Worm (Caenorhabditis elegans) whole organism, L4 larva: ENCODE data around the gene ddl-1.

ENCODE experiments used
- F49E8.2 ChIP-seq: sonication (generic microtip); optimal IDR thresholded peaks from 2 replicates; lab custom pipeline; 2016; ENCODE audit warnings: missing compliant biosample characterization, mild to moderate bottlenecking, missing genetic modification characterization, borderline replicate concordance
- Y105C5A.15 ChIP-seq: fragments of 200-800 bp; sonication (Bioruptor generic); IDR thresholded peaks from 2 replicates; pipeline ENCODE4 v1.3.6; 2022; ENCODE audit warnings: missing genetic modification characterization, missing compliant biosample characterization
- Y48G9A.11 ChIP-seq: fragments of 200-800 bp; sonication (Bioruptor generic); IDR thresholded peaks from 2 replicates; pipeline ENCODE4 v1.3.6; 2022; ENCODE audit warnings: missing genetic modification reagents, missing genetic modification characterization, missing compliant biosample characterization
- Y5F2A.4 ChIP-seq: fragments of 200-800 bp; sonication (Bioruptor generic); optimal IDR thresholded peaks from 2 replicates; lab custom pipeline; 2018; ENCODE audit warnings: mild to moderate bottlenecking, missing genetic modification characterization, missing compliant biosample characterization
- aha-1 ChIP-seq: fragments of 150-350 bp; peaks from one replicate; lab custom pipeline; 2014; ENCODE audit warnings: missing biosample characterization, missing genetic modification characterization
- attf-4 ChIP-seq: sonication (generic microtip); optimal IDR thresholded peaks from 3 replicates; lab custom pipeline; 2017; ENCODE audit warnings: missing biosample characterization, missing genetic modification characterization
- ceh-28 ChIP-seq: fragments of 150-350 bp; optimal IDR thresholded peaks from 2 replicates; lab custom pipeline; 2014; ENCODE audit warnings: missing biosample characterization, missing genetic modification reagents, missing genetic modification characterization
- ceh-32 ChIP-seq: sonication (generic microtip); optimal IDR thresholded peaks from 2 replicates; lab custom pipeline; 2016; ENCODE audit warnings: mild to moderate bottlenecking, missing genetic modification characterization, missing compliant biosample characterization; ENCODE audit not compliant: poor library complexity
- ceh-82 ChIP-seq: sonication (generic microtip); optimal IDR thresholded peaks from 2 replicates; lab custom pipeline; 2017; ENCODE audit warnings: missing biosample characterization, missing genetic modification characterization
- ces-1 ChIP-seq: fragments of 150-350 bp; sonication (generic microtip); optimal IDR thresholded peaks from 4 replicates; lab custom pipeline; 2014; ENCODE audit warnings: missing biosample characterization, missing genetic modification reagents, missing genetic modification characterization
- ctbp-1 ChIP-seq: fragments of 200-800 bp; sonication (Bioruptor generic); IDR thresholded peaks from 2 replicates; pipeline ENCODE4 v1.3.6; 2022; ENCODE audit warnings: missing genetic modification reagents, missing genetic modification characterization, missing compliant biosample characterization
- daf-8 ChIP-seq: fragments of 200-800 bp; sonication (Bioruptor generic); IDR thresholded peaks from 2 replicates; pipeline ENCODE4 v1.3.6; 2022; ENCODE audit warnings: missing genetic modification characterization, missing compliant biosample characterization
- dmd-6 ChIP-seq: fragments of 200-800 bp; sonication (Bioruptor generic); IDR thresholded peaks from 2 replicates; pipeline ENCODE4 v1.3.6; 2022; ENCODE audit warnings: missing genetic modification reagents, missing genetic modification characterization, missing compliant biosample characterization
- dpl-1 ChIP-seq: fragments of 150-350 bp; optimal IDR thresholded peaks from 2 replicates; lab custom pipeline; 2014; ENCODE audit warnings: missing biosample characterization, missing genetic modification reagents, missing genetic modification characterization
- egl-27 ChIP-seq: sonication (generic microtip); optimal IDR thresholded peaks from 3 replicates; lab custom pipeline; 2017; ENCODE audit warnings: missing biosample characterization, missing genetic modification reagents, missing genetic modification characterization
- egl-43 ChIP-seq: fragments of 200-800 bp; sonication (Bioruptor generic); IDR thresholded peaks from 2 replicates; pipeline ENCODE4 v1.3.6; 2022; ENCODE audit warnings: missing genetic modification reagents, missing genetic modification characterization, missing compliant biosample characterization
- gei-8 ChIP-seq: fragments of 200-800 bp; sonication (Bioruptor generic); optimal IDR thresholded peaks from 2 replicates; lab custom pipeline; 2018; ENCODE audit warnings: mild to moderate bottlenecking, missing genetic modification characterization, missing compliant biosample characterization
- hlh-11 ChIP-seq: fragments of 200-800 bp; sonication (Bioruptor generic); optimal IDR thresholded peaks from 2 replicates; lab custom pipeline; 2018; ENCODE audit warnings: mild to moderate bottlenecking, missing genetic modification characterization, missing compliant biosample characterization
- hmg-1.1 ChIP-seq: fragments of 200-800 bp; sonication (Bioruptor generic); IDR thresholded peaks from 2 replicates; pipeline ENCODE4 v1.3.6; 2022; ENCODE audit warnings: missing genetic modification reagents, missing genetic modification characterization, missing compliant biosample characterization
- lim-7 ChIP-seq: fragments of 200-800 bp; sonication (Bioruptor generic); IDR thresholded peaks from 2 replicates; pipeline ENCODE4 v1.3.6; 2022; ENCODE audit warnings: missing genetic modification characterization, missing compliant biosample characterization
- lin-38 ChIP-seq: fragments of 200-800 bp; sonication (Bioruptor generic); IDR thresholded peaks from 2 replicates; pipeline ENCODE4 v1.3.6; 2022; ENCODE audit warnings: missing genetic modification reagents, missing genetic modification characterization, missing compliant biosample characterization
- lin-39 ChIP-seq: fragments of 150-350 bp; optimal IDR thresholded peaks from 2 replicates; lab custom pipeline; 2014; ENCODE audit warnings: missing biosample characterization, missing genetic modification reagents, missing genetic modification characterization
- mxl-3 ChIP-seq: fragments of 200-800 bp; sonication (Bioruptor generic); optimal IDR thresholded peaks from 2 replicates; lab custom pipeline; 2018; ENCODE audit warnings: mild to moderate bottlenecking, missing genetic modification characterization, missing compliant biosample characterization
- nhr-10 ChIP-seq: fragments of 150-350 bp; optimal IDR thresholded peaks from 2 replicates; lab custom pipeline; 2014; ENCODE audit warnings: missing biosample characterization, missing genetic modification characterization
- nhr-102 ChIP-seq: sonication (generic microtip); optimal IDR thresholded peaks from 2 replicates; lab custom pipeline; 2016; ENCODE audit warnings: mild to moderate bottlenecking, missing genetic modification characterization, moderate library complexity, missing compliant biosample characterization
- nhr-237 ChIP-seq: sonication (generic microtip); optimal IDR thresholded peaks from 2 replicates; lab custom pipeline; 2017; ENCODE audit warnings: missing biosample characterization, missing genetic modification characterization
- nhr-28 ChIP-seq: fragments of 150-350 bp; optimal IDR thresholded peaks from 2 replicates; lab custom pipeline; 2014; ENCODE audit warnings: missing biosample characterization, missing genetic modification characterization
- nhr-41 ChIP-seq: fragments of 200-800 bp; sonication (Bioruptor generic); IDR thresholded peaks from 2 replicates; pipeline ENCODE4 v1.3.6; 2022; ENCODE audit warnings: missing genetic modification reagents, missing genetic modification characterization, missing compliant biosample characterization
- nhr-42 ChIP-seq: fragments of 200-800 bp; sonication (Bioruptor generic); IDR thresholded peaks from 2 replicates; pipeline ENCODE4 v1.3.6; 2022; ENCODE audit warnings: missing genetic modification characterization, missing compliant biosample characterization
- nhr-48 ChIP-seq: sonication (generic microtip); optimal IDR thresholded peaks from 2 replicates; lab custom pipeline; 2016; ENCODE audit warnings: mild to moderate bottlenecking, missing genetic modification characterization, missing compliant biosample characterization
- pha-4 ChIP-seq, 2 experiments: fragments of 150-350 bp in 1 of 2; fragments of 200-800 bp in 1 of 2; sonication (Bioruptor generic) in 1 of 2; IDR thresholded peaks in 1 of 2; optimal IDR thresholded peaks in 1 of 2; 2 replicates each; pipeline versions ENCODE4 v1.3.6 to Lab custom; 2014 to 2022; ENCODE audit warnings: missing genetic modification characterization in 2 of 2, missing genetic modification reagents in 2 of 2, missing biosample characterization in 1 of 2, missing compliant biosample characterization in 1 of 2
- php-3 ChIP-seq: fragments of 200-800 bp; sonication (Bioruptor generic); IDR thresholded peaks from 2 replicates; pipeline ENCODE4 v1.3.6; 2022; ENCODE audit warnings: missing genetic modification reagents, missing genetic modification characterization, missing compliant biosample characterization
- saeg-2 ChIP-seq: fragments of 200-800 bp; sonication (Bioruptor generic); IDR thresholded peaks from 2 replicates; pipeline ENCODE4 v1.3.6; 2022; ENCODE audit warnings: missing genetic modification reagents, missing genetic modification characterization, missing compliant biosample characterization
- skn-1 ChIP-seq: fragments of 150-350 bp; optimal IDR thresholded peaks from 2 replicates; lab custom pipeline; 2014; ENCODE audit warnings: missing biosample characterization, missing genetic modification characterization
- snpc-1.2 ChIP-seq: fragments of 200-800 bp; sonication (Bioruptor generic); IDR thresholded peaks from 2 replicates; pipeline ENCODE4 v1.3.6; 2022; ENCODE audit warnings: missing genetic modification reagents, missing genetic modification characterization, missing compliant biosample characterization
- snpc-4 ChIP-seq: fragments of 150-350 bp; optimal IDR thresholded peaks from 2 replicates; lab custom pipeline; 2014; ENCODE audit warnings: missing biosample characterization, missing genetic modification characterization
- tra-1 ChIP-seq: fragments of 200-800 bp; sonication (Bioruptor generic); IDR thresholded peaks from 2 replicates; pipeline ENCODE4 v1.3.6; 2022; ENCODE audit warnings: missing genetic modification reagents, missing genetic modification characterization, missing compliant biosample characterization
- unc-39 ChIP-seq: sonication (generic microtip); optimal IDR thresholded peaks from 2 replicates; lab custom pipeline; 2017; ENCODE audit warnings: missing biosample characterization, missing genetic modification characterization
- vab-7 ChIP-seq: fragments of 200-800 bp; sonication (Bioruptor generic); IDR thresholded peaks from 2 replicates; pipeline ENCODE4 v1.3.6; 2022; ENCODE audit warnings: missing genetic modification reagents, missing genetic modification characterization, missing compliant biosample characterization
- zfp-2 ChIP-seq: sonication (generic microtip); optimal IDR thresholded peaks from 2 replicates; lab custom pipeline; 2016; ENCODE audit warnings: mild to moderate bottlenecking, missing genetic modification characterization, missing compliant biosample characterization
- zip-11 ChIP-seq: fragments of 200-800 bp; sonication (Bioruptor generic); IDR thresholded peaks from 2 replicates; pipeline ENCODE4 v1.3.6; 2022; ENCODE audit warnings: missing genetic modification characterization, missing compliant biosample characterization
- zip-2 ChIP-seq: fragments of 150-350 bp; optimal IDR thresholded peaks from 2 replicates; lab custom pipeline; 2014; ENCODE audit warnings: missing biosample characterization, missing genetic modification characterization
- ztf-7 ChIP-seq: fragments of 150-350 bp; optimal IDR thresholded peaks from 2 replicates; lab custom pipeline; 2014; ENCODE audit warnings: missing biosample characterization, missing genetic modification characterization

Gene ddl-1

DNA sequence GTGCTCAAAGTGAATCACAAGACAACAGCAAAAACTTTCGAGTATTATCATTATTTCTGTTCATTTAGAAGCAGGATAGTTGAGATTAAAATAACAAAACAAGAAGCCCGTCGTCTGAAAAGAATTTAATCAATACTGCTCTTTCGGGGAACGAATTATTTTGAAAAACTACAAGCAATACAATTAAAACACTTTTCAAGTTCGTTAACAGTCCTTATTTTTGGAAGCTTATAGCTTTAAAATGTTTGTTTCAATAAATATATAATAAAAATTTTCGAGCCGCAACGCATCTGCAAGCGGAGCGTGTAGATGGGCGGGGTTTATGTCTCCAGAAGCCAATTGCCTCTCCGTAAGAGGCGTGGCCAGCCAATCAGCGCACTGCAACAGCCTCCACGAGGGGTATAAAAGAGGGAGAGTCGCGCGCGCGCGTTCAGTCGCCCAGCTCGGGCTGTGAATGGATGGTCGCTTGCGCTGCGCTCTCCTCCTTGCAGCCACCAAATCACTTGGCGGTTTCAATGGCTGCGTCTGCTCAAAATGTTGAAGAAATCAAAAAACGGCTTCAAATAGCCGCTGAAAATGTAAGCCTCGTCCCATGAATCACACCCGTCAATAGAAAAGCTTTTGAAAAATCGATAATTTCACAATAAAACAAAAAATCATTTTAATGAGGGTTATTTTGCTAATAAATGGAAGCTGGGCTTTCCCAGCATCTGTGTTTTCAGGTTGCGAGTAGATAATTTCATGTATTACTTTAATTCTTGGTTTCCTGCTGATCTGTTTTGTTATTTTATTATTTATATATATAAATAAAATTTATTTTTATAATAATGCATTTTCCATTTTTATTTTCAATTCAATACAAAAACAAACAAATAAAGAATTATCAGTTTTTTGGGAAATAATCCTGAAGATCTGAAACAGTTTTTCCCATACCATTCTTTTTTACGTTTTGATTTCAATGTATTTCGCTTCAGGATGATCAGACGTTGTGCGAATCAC is 12.9 kb upstream of the ddl-1 start, which contains the start of the genes ift-43 and mdt-26 (continued):
- TF ChIP-seq aha-1 (tag; lab: Kevin White, UChicago) (peak; percentile 99), nhr-42 (GFP tag; lab: Robert Waterston, UW) (peak; percentile 83), nhr-102 (tag; lab: Kevin White, UChicago) (peak; percentile 70), dmd-6 (GFP tag; lab: Robert Waterston, UW) (peak; percentile 70), egl-27 (no peak), lin-39 (tag; lab: Kevin White, UChicago) (no peak), php-3 (GFP tag; lab: Robert Waterston, UW) (peak; percentile 50; the same call in 1 of the 2 replicates), Y5F2A.4 (GFP tag; lab: Kevin White, UChicago) (no peak), nhr-41 (GFP tag; lab: Robert Waterston, UW) (peak; percentile 65; the same call in 1 of the 2 replicates), ceh-82 (tag; lab: Kevin White, UChicago) (peak; percentile 34), dpl-1 (GFP tag; lab: Kevin White, UChicago) (peak; percentile 40), ztf-7 (tag; lab: Kevin White, UChicago) (no peak), ces-1 (GFP tag; lab: Kevin White, UChicago) (no peak), gei-8 (GFP tag; lab: Kevin White, UChicago) (no peak), zfp-2 (no peak), nhr-48 (tag; lab: Kevin White, UChicago) (peak; percentile 35), egl-43 (GFP tag; lab: Robert Waterston, UW) (peak; percentile 95), Y105C5A.15 (GFP tag; lab: Robert Waterston, UW) (no peak), ceh-32 (tag; lab: Kevin White, UChicago) (peak; percentile 55), saeg-2 (GFP tag; lab: Robert Waterston, UW) (peak; percentile 58; the same call in 1 of the 2 replicates), zip-11 (GFP tag; lab: Robert Waterston, UW) (no peak), nhr-10 (tag; lab: Kevin White, UChicago) (no peak), snpc-4 (tag; lab: Kevin White, UChicago) (no peak), hmg-1.1 (GFP tag; lab: Robert Waterston, UW) (peak; percentile 94), hlh-11 (tag; lab: Kevin White, UChicago) (peak; percentile 53), attf-4 (no peak), Y48G9A.11 (GFP tag; lab: Robert Waterston, UW) (peak; percentile 30; the same call in 1 of the 2 replicates), unc-39 (tag; lab: Kevin White, UChicago) (no peak), skn-1 (tag; lab: Kevin White, UChicago) (no peak)

DNA sequence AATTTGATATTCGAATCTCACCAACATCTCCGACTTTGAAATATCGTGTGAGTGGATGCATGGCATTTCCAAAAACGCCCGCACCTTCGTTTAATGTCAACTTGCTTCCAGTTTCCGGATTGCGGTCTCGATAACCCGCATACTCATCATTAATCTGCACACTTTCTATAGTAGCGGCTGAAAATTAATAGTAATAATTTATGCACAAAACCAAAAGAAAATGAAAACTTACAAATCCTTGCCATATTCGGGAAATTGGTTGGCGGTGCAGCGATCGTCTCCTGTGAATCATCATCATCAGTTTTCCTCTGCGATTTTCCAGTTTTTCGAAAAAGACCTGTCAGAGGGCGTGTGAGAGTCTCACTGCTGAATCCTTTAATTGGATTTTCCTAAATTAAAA is 12.0 kb upstream of the ddl-1 start:
- TF ChIP-seq ceh-28 (no peak), aha-1 (tag; lab: Kevin White, UChicago) (peak; percentile 96)
- TF ChIP-seq, all 104 proteins: peak for 1

DNA sequence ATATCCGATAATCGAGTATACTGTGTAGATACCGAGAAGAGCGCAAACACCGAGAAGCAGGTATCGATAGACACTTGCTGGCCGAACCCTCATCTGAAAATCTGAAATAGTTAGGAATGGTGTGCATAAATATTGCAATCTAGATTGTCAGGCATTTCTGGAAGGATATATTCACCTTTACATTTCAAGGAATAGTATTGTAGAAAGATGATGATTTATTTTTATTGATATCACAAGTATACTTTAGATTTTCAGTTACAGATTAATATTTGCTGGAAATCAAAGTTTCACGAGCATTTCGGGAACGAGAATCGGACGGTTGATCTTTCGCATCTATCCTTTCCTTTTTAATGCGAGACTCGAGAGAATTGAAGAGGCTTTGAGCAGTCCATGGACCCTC is 11.5 kb upstream of the ddl-1 start, which contains the start of gene fut-3:
fut-3 (minus strand) TSS at position 101 of the 400 bp plus-strand sequence.
- no peak for TF ChIP-seq lin-38 (GFP tag; lab: Robert Waterston, UW)
- TF ChIP-seq nhr-28 (tag; lab: Kevin White, UChicago), result no peak
- TF ChIP-seq ctbp-1, result no peak
- no peak for TF ChIP-seq daf-8 (GFP tag; lab: Robert Waterston, UW)
- no peak for TF ChIP-seq F49E8.2 (tag; lab: Kevin White, UChicago)
- TF ChIP-seq ces-1 (GFP tag; lab: Kevin White, UChicago), result no peak
- no peak for TF ChIP-seq vab-7 (GFP tag; lab: Robert Waterston, UW)
- TF ChIP-seq tra-1 (GFP tag; lab: Robert Waterston, UW), result no peak
- TF ChIP-seq snpc-4 (tag; lab: Kevin White, UChicago), result no peak
- TF ChIP-seq zip-2 (tag; lab: Kevin White, UChicago), result no peak
- no peak for TF ChIP-seq nhr-237
- TF ChIP-seq snpc-1.2, result no peak
- no peak for TF ChIP-seq pha-4 (GFP tag; IDR thresholded peaks at IDR 0.05; lab: Robert Waterston, UW)
- TF ChIP-seq pha-4 (tag; optimal IDR thresholded peaks at IDR 0.05; lab: Kevin White, UChicago), result no peak
- no peak for TF ChIP-seq ceh-82 (tag; lab: Kevin White, UChicago)
- no peak for TF ChIP-seq mxl-3 (GFP tag; lab: Kevin White, UChicago)
- TF ChIP-seq ztf-7 (tag; lab: Kevin White, UChicago), result no peak
- TF ChIP-seq dmd-6 (GFP tag; lab: Robert Waterston, UW), result no peak
- TF ChIP-seq lim-7, result no peak
